Worm (Caenorhabditis elegans) whole organism, L1 larva: ENCODE data around the gene C04F6.7.

ENCODE experiments used
- ceh-8 ChIP-seq: fragments of 200-800 bp; sonication (Bioruptor generic); optimal IDR thresholded peaks from 2 replicates; lab custom pipeline; 2018; ENCODE audit warnings: mild to moderate bottlenecking, missing genetic modification characterization, moderate library complexity, missing compliant biosample characterization
- elt-2 ChIP-seq: sonication (generic microtip); optimal IDR thresholded peaks from 2 replicates; lab custom pipeline; 2016; ENCODE audit warnings: missing genetic modification characterization, mild to moderate bottlenecking, inconsistent platforms, missing compliant biosample characterization, missing genetic modification reagents
- elt-3 ChIP-seq, 6 experiments: fragments of 150-350 bp in 1 of 6; sonication (generic microtip); optimal IDR thresholded peaks; 2 replicates each; lab custom pipeline; 2017 to 2018; ENCODE audit warnings: missing biosample characterization in 6 of 6, missing genetic modification characterization in 6 of 6, inconsistent platforms in 1 of 6
- fos-1 ChIP-seq: fragments of 150-350 bp; optimal IDR thresholded peaks from 2 replicates; lab custom pipeline; 2014; ENCODE audit warnings: missing biosample characterization, missing genetic modification characterization
- grh-1 ChIP-seq: fragments of 200-800 bp; sonication (Bioruptor generic); IDR thresholded peaks from 2 replicates; pipeline ENCODE4 v1.3.6; 2022; ENCODE audit warnings: missing genetic modification reagents, missing genetic modification characterization, missing compliant biosample characterization
- lin-13 ChIP-seq: fragments of 150-350 bp; optimal IDR thresholded peaks from 2 replicates; lab custom pipeline; 2014; ENCODE audit warnings: missing biosample characterization, missing genetic modification reagents, missing genetic modification characterization
- nhr-12 ChIP-seq: sonication (generic microtip); optimal IDR thresholded peaks from 2 replicates; lab custom pipeline; 2017; ENCODE audit warnings: missing biosample characterization, missing genetic modification characterization
- nhr-71 ChIP-seq: sonication (generic microtip); optimal IDR thresholded peaks from 2 replicates; lab custom pipeline; 2016; ENCODE audit warnings: mild to moderate bottlenecking, missing genetic modification characterization, moderate library complexity, missing compliant biosample characterization
- unc-86 ChIP-seq: sonication (generic microtip); optimal IDR thresholded peaks from 2 replicates; lab custom pipeline; 2016; ENCODE audit warnings: missing genetic modification characterization, missing compliant biosample characterization
- vab-15 ChIP-seq: sonication (generic microtip); optimal IDR thresholded peaks from 2 replicates; lab custom pipeline; 2017; ENCODE audit warnings: missing genotype, mild to moderate bottlenecking, missing genetic modification characterization, missing compliant biosample characterization
- zag-1 ChIP-seq: fragments of 150-350 bp; optimal IDR thresholded peaks from 2 replicates; lab custom pipeline; 2014; ENCODE audit warnings: missing biosample characterization, missing genetic modification characterization
- ztf-4 ChIP-seq: fragments of 150-350 bp; optimal IDR thresholded peaks from 2 replicates; lab custom pipeline; 2014; ENCODE audit warnings: missing biosample characterization, missing genetic modification characterization

ce11 chrX:3411565-3412022 lies 7.4 kb downstream of the C04F6.7 start, which contains the start of gene unc-78:
- no peak for TF ChIP-seq elt-2 (tag; lab: Kevin White, UChicago)
- no peak for TF ChIP-seq ztf-4
- no peak for TF ChIP-seq zag-1
- no peak for TF ChIP-seq vab-15 (tag; lab: Kevin White, UChicago)
- no peak for TF ChIP-seq fos-1 (tag; lab: Kevin White, UChicago)
- TF ChIP-seq nhr-71 (tag; lab: Kevin White, UChicago): no peak
- TF ChIP-seq unc-86 (tag; lab: Kevin White, UChicago): no peak
- no peak for TF ChIP-seq grh-1 (GFP tag; lab: Robert Waterston, UW)
- TF ChIP-seq ceh-8 (GFP tag; lab: Kevin White, UChicago): no peak
- TF ChIP-seq elt-3 (tag; optimal IDR thresholded peaks at IDR 0.05; lab: Kevin White, UChicago): no peak
- no peak for TF ChIP-seq lin-13
- TF ChIP-seq nhr-12 (tag; lab: Kevin White, UChicago): no peak
